Worm (Caenorhabditis elegans) whole organism, mixed stage, embryonic: ENCODE data around the gene T16G1.2.

ENCODE experiments used
- ceh-39 ChIP-seq: fragments of 150-350 bp; optimal IDR thresholded peaks from 2 replicates; lab custom pipeline; 2014; ENCODE audit warnings: missing biosample characterization, missing genetic modification characterization
- cnd-1 ChIP-seq: fragments of 200-800 bp; sonication (Bioruptor generic); optimal IDR thresholded peaks from 2 replicates; lab custom pipeline; 2018; ENCODE audit warnings: mild to moderate bottlenecking, missing genetic modification characterization, missing compliant biosample characterization
- drap-1 ChIP-seq: fragments of 200-800 bp; sonication (Bioruptor generic); optimal IDR thresholded peaks from 3 replicates; lab custom pipeline; 2018; ENCODE audit warnings: mild to moderate bottlenecking, missing genetic modification characterization, missing compliant biosample characterization
- elt-1 ChIP-seq: sonication (generic microtip); optimal IDR thresholded peaks from 2 replicates; lab custom pipeline; 2017; ENCODE audit warnings: missing genetic modification characterization, mild to moderate bottlenecking, missing compliant biosample characterization, antibody characterized with exemption, moderate library complexity, borderline replicate concordance; ENCODE audit not compliant: insufficient read depth
- lin-13 ChIP-seq: fragments of 150-350 bp; optimal IDR thresholded peaks from 2 replicates; lab custom pipeline; 2014; ENCODE audit warnings: missing biosample characterization, missing genetic modification characterization
- lsy-2 ChIP-seq: fragments of 150-350 bp; optimal IDR thresholded peaks from 2 replicates; lab custom pipeline; 2014; ENCODE audit warnings: missing biosample characterization, missing genetic modification characterization
- mab-5 ChIP-seq: fragments of 150-350 bp; optimal IDR thresholded peaks from 2 replicates; lab custom pipeline; 2014; ENCODE audit warnings: missing biosample characterization, missing genetic modification characterization
- nhr-12 ChIP-seq: fragments of 150-350 bp; optimal IDR thresholded peaks from 2 replicates; lab custom pipeline; 2014; ENCODE audit warnings: missing biosample characterization, missing genetic modification characterization
- nhr-28 ChIP-seq: fragments of 150-350 bp; optimal IDR thresholded peaks from 2 replicates; lab custom pipeline; 2014; ENCODE audit warnings: missing biosample characterization, missing genetic modification characterization
- nhr-76 ChIP-seq: sonication (generic microtip); optimal IDR thresholded peaks from 2 replicates; lab custom pipeline; 2017; ENCODE audit warnings: missing biosample characterization, missing genetic modification characterization
- pha-4 ChIP-seq: fragments of 150-350 bp; optimal IDR thresholded peaks from 2 replicates; lab custom pipeline; 2018; ENCODE audit warnings: missing biosample characterization, missing genetic modification reagents, missing genetic modification characterization
- sem-2 ChIP-seq: fragments of 200-800 bp; sonication (Bioruptor generic); optimal IDR thresholded peaks from 2 replicates; lab custom pipeline; 2018; ENCODE audit warnings: mild to moderate bottlenecking, missing genetic modification characterization, missing compliant biosample characterization
- snpc-4 ChIP-seq: fragments of 150-350 bp; optimal IDR thresholded peaks from 2 replicates; lab custom pipeline; 2014; ENCODE audit warnings: missing biosample characterization, missing genetic modification characterization
- unc-62 ChIP-seq: fragments of 150-350 bp; optimal IDR thresholded peaks from 2 replicates; lab custom pipeline; 2014; ENCODE audit warnings: missing biosample characterization, missing genetic modification reagents, missing genetic modification characterization

- no peak for TF ChIP-seq drap-1 (GFP tag; lab: Kevin White, UChicago)
- TF ChIP-seq nhr-12 (tag; lab: Kevin White, UChicago): no peak
- TF ChIP-seq lin-13: no peak
- TF ChIP-seq snpc-4 (tag; lab: Kevin White, UChicago): no peak
- no peak for TF ChIP-seq unc-62 (GFP tag; lab: Kevin White, UChicago)
- TF ChIP-seq sem-2 (GFP tag; lab: Kevin White, UChicago): no peak
- TF ChIP-seq lsy-2 (tag; lab: Kevin White, UChicago): no peak
- TF ChIP-seq ceh-39 (tag; lab: Kevin White, UChicago): no peak
- TF ChIP-seq pha-4 (tag; lab: Kevin White, UChicago): no peak
- TF ChIP-seq cnd-1 (tag; lab: Kevin White, UChicago): no peak
- TF ChIP-seq mab-5 (tag; lab: Kevin White, UChicago): no peak
- no peak for TF ChIP-seq nhr-76 (tag; lab: Kevin White, UChicago)
- no peak for TF ChIP-seq elt-1 (tag; lab: Kevin White, UChicago)
- no peak for TF ChIP-seq nhr-28 (tag; lab: Kevin White, UChicago)
These were observed 10.2 kb downstream of the T16G1.2 start, which contains the start of gene T16G1.5 for ce11 chrV:12939434-12939833.
